Fruit fly (Drosophila melanogaster) whole organism, embryonic: Measurements from ENCODE around the gene sws.
A peak's percentile ranks its signal among the peaks of the same experiment; 100 is the strongest.

Experiments used
- ATbp ChIP-seq: fragments of 200-800 bp; sonication (Bioruptor generic); optimal IDR thresholded peaks from 2 replicates; lab custom pipeline; 2017; ENCODE audit warnings: missing biosample characterization, mild to moderate bottlenecking, missing genetic modification characterization, missing genetic modification reagents
- C15 ChIP-seq: fragments of 200-800 bp; sonication (Bioruptor generic); IDR thresholded peaks from 3 replicates; pipeline ENCODE4 v1.3.6; 2022; ENCODE audit warnings: missing biosample characterization, missing genetic modification characterization
- CG12236 ChIP-seq: fragments of 200-800 bp; sonication (Bioruptor generic); optimal IDR thresholded peaks from 2 replicates; lab custom pipeline; 2016; ENCODE audit warnings: missing biosample characterization, missing genetic modification characterization
- CG13424 ChIP-seq: fragments of 200-800 bp; sonication (Bioruptor generic); optimal IDR thresholded peaks from 2 replicates; lab custom pipeline; 2019; ENCODE audit warnings: missing biosample characterization, mild to moderate bottlenecking, missing genetic modification characterization, moderate library complexity
- CG13624 ChIP-seq: fragments of 200-800 bp; sonication (Bioruptor generic); optimal IDR thresholded peaks from 2 replicates; lab custom pipeline; 2016; ENCODE audit warnings: missing biosample characterization, missing genetic modification characterization
- CG14014 ChIP-seq: fragments of 200-800 bp; sonication (Bioruptor generic); IDR thresholded peaks from 2 replicates; pipeline ENCODE4 v1.3.6; 2022; ENCODE audit warnings: missing biosample characterization, missing genetic modification characterization
- CG15479 ChIP-seq: fragments of 200-800 bp; sonication (Bioruptor generic); optimal IDR thresholded peaks from 3 replicates; lab custom pipeline; 2019; ENCODE audit warnings: missing biosample characterization, mild to moderate bottlenecking, missing genetic modification characterization, moderate library complexity
- CG15696 ChIP-seq: fragments of 200-800 bp; sonication (Bioruptor generic); optimal IDR thresholded peaks from 2 replicates; lab custom pipeline; 2019; ENCODE audit warnings: missing biosample characterization, mild to moderate bottlenecking, missing genetic modification characterization, moderate library complexity
- CG16813 ChIP-seq: fragments of 200-800 bp; sonication (Bioruptor generic); IDR thresholded peaks from 3 replicates; pipeline ENCODE4 v1.3.6; 2022; ENCODE audit warnings: missing biosample characterization, missing genetic modification characterization; ENCODE audit not compliant: partially characterized antibody
- CG18599 ChIP-seq: fragments of 200-800 bp; sonication (Bioruptor generic); optimal IDR thresholded peaks from 3 replicates; lab custom pipeline; 2017; ENCODE audit warnings: missing biosample characterization, missing genetic modification characterization, mild to moderate bottlenecking, moderate library complexity, missing genetic modification reagents
- CG2678 ChIP-seq: fragments of 200-800 bp; sonication (Bioruptor generic); optimal IDR thresholded peaks from 3 replicates; lab custom pipeline; 2019; ENCODE audit warnings: missing biosample characterization, mild to moderate bottlenecking, missing genetic modification characterization, moderate library complexity
- CG30020 ChIP-seq: fragments of 200-800 bp; optimal IDR thresholded peaks from 2 replicates; lab custom pipeline; 2019; ENCODE audit warnings: missing biosample characterization, mild to moderate bottlenecking, missing genetic modification characterization, moderate library complexity
- CG3281 ChIP-seq: fragments of 200-800 bp; sonication (Bioruptor generic); optimal IDR thresholded peaks from 3 replicates; lab custom pipeline; 2017; ENCODE audit warnings: missing biosample characterization, mild to moderate bottlenecking, missing genetic modification characterization
- CG6175 ChIP-seq: fragments of 200-800 bp; sonication (Bioruptor generic); IDR thresholded peaks from 3 replicates; pipeline ENCODE4 v1.3.6; 2022; ENCODE audit warnings: missing biosample characterization, missing genetic modification characterization
- CG6689 ChIP-seq: fragments of 200-800 bp; sonication (Bioruptor generic); IDR thresholded peaks from 2 replicates; pipeline ENCODE4 v1.3.6; 2022; ENCODE audit warnings: missing biosample characterization, missing genetic modification characterization
- CG7357 ChIP-seq: fragments of 200-800 bp; sonication (Bioruptor generic); IDR thresholded peaks from 3 replicates; pipeline ENCODE4 v1.3.6; 2022; ENCODE audit warnings: missing biosample characterization, missing genetic modification characterization
- CG7372 ChIP-seq: fragments of 200-800 bp; sonication (Bioruptor generic); IDR thresholded peaks from 2 replicates; pipeline ENCODE4 v1.3.6; 2022; ENCODE audit warnings: missing biosample characterization, missing genetic modification characterization
- D19A ChIP-seq: fragments of 200-800 bp; optimal IDR thresholded peaks from 3 replicates; lab custom pipeline; 2019; ENCODE audit warnings: missing biosample characterization, mild to moderate bottlenecking, missing genetic modification characterization, moderate library complexity
- Deaf1 ChIP-seq: fragments of 200-800 bp; optimal IDR thresholded peaks from 3 replicates; lab custom pipeline; 2019; ENCODE audit warnings: missing biosample characterization, mild to moderate bottlenecking, missing genetic modification characterization, moderate library complexity
- E2f1 ChIP-seq: fragments of 200-800 bp; sonication (Bioruptor generic); IDR thresholded peaks from 2 replicates; pipeline ENCODE4 v1.3.6; 2022; ENCODE audit warnings: missing biosample characterization, missing genetic modification characterization
- Ets97D ChIP-seq: fragments of 200-800 bp; sonication (Bioruptor generic); optimal IDR thresholded peaks from 3 replicates; lab custom pipeline; 2016; ENCODE audit warnings: missing biosample characterization, missing genetic modification characterization
- Fer3 ChIP-seq: fragments of 200-800 bp; sonication (Bioruptor generic); optimal IDR thresholded peaks from 2 replicates; lab custom pipeline; 2018; ENCODE audit warnings: missing biosample characterization, mild to moderate bottlenecking, missing genetic modification characterization, moderate library complexity
- HLH4C ChIP-seq: fragments of 200-800 bp; sonication (Bioruptor generic); IDR thresholded peaks from 3 replicates; pipeline ENCODE4 v1.3.6; 2022; ENCODE audit warnings: missing biosample characterization, missing genetic modification characterization; ENCODE audit not compliant: partially characterized antibody
- Hmr ChIP-seq: fragments of 200-800 bp; sonication (Bioruptor generic); optimal IDR thresholded peaks from 3 replicates; lab custom pipeline; 2017; ENCODE audit warnings: mild to moderate bottlenecking, missing biosample characterization, missing genetic modification reagents, missing genetic modification characterization
- NC2β ChIP-seq: fragments of 200-800 bp; sonication (Bioruptor generic); optimal IDR thresholded peaks from 2 replicates; lab custom pipeline; 2016; ENCODE audit warnings: missing biosample characterization, missing genetic modification characterization
- Pdp1 ChIP-seq, 2 experiments: fragments of 200-800 bp; sonication (Bioruptor generic); optimal IDR thresholded peaks; 3 replicates each; lab custom pipeline; 2016; ENCODE audit warnings: missing biosample characterization in 2 of 2, missing genetic modification characterization in 2 of 2, mild to moderate bottlenecking in 1 of 2, moderate library complexity in 1 of 2
- Sox100B ChIP-seq: fragments of 200-800 bp; sonication (Bioruptor generic); optimal IDR thresholded peaks from 3 replicates; lab custom pipeline; 2018; ENCODE audit warnings: missing biosample characterization, mild to moderate bottlenecking, missing genetic modification characterization
- Xbp1 ChIP-seq: fragments of 200-800 bp; sonication (Bioruptor generic); optimal IDR thresholded peaks from 3 replicates; lab custom pipeline; 2016; ENCODE audit warnings: missing biosample characterization, mild to moderate bottlenecking, missing genetic modification characterization
- bowl ChIP-seq: fragments of 200-800 bp; sonication (Bioruptor generic); IDR thresholded peaks from 2 replicates; pipeline ENCODE4 v1.3.6; 2022; ENCODE audit warnings: missing biosample characterization, missing genetic modification characterization
- cwo ChIP-seq: fragments of 200-800 bp; sonication (Bioruptor generic); optimal IDR thresholded peaks from 3 replicates; lab custom pipeline; 2017; ENCODE audit warnings: missing biosample characterization, missing genetic modification characterization, mild to moderate bottlenecking, moderate library complexity, missing genetic modification reagents
- dan ChIP-seq: fragments of 200-800 bp; sonication (Bioruptor generic); IDR thresholded peaks from 2 replicates; pipeline ENCODE4 v1.3.6; 2022; ENCODE audit warnings: missing biosample characterization, missing genetic modification characterization
- emc ChIP-seq: fragments of 200-800 bp; sonication (Bioruptor generic); optimal IDR thresholded peaks from 2 replicates; lab custom pipeline; 2016; ENCODE audit warnings: missing biosample characterization, missing genetic modification characterization
- ewg ChIP-seq: fragments of 200-800 bp; sonication (Bioruptor generic); optimal IDR thresholded peaks from 3 replicates; lab custom pipeline; 2017; ENCODE audit warnings: mild to moderate bottlenecking, missing biosample characterization, missing genetic modification reagents, missing genetic modification characterization
- fd96Cb ChIP-seq: fragments of 200-800 bp; sonication (Bioruptor generic); optimal IDR thresholded peaks from 2 replicates; lab custom pipeline; 2018; ENCODE audit warnings: missing biosample characterization, mild to moderate bottlenecking, missing genetic modification characterization, moderate library complexity
- grau ChIP-seq: fragments of 200-800 bp; optimal IDR thresholded peaks from 3 replicates; lab custom pipeline; 2019; ENCODE audit warnings: missing biosample characterization, mild to moderate bottlenecking, missing genetic modification characterization, moderate library complexity
- gro ChIP-seq: fragments of 200-800 bp; sonication (Bioruptor generic); optimal IDR thresholded peaks from 2 replicates; lab custom pipeline; 2016; ENCODE audit warnings: missing biosample characterization, missing genetic modification characterization
- gsb-n ChIP-seq: fragments of 200-800 bp; sonication (Bioruptor generic); optimal IDR thresholded peaks from 3 replicates; lab custom pipeline; 2018; ENCODE audit warnings: missing biosample characterization, mild to moderate bottlenecking, missing genetic modification characterization
- hth ChIP-seq: fragments of >200 bp; optimal IDR thresholded peaks from 2 replicates; lab custom pipeline; 2017; ENCODE audit warnings: inconsistent platforms
- lbe ChIP-seq: fragments of 200-800 bp; sonication (Bioruptor generic); optimal IDR thresholded peaks from 2 replicates; lab custom pipeline; 2016; ENCODE audit warnings: missing biosample characterization, mild to moderate bottlenecking, missing genetic modification characterization
- lmd ChIP-seq: fragments of 200-800 bp; sonication (Bioruptor generic); IDR thresholded peaks from 2 replicates; pipeline ENCODE4 v1.3.6; 2022; ENCODE audit warnings: missing biosample characterization, missing genetic modification characterization
- lola ChIP-seq, 3 experiments: fragments of >200 bp in 2 of 3; fragments of 200-800 bp in 1 of 3; sonication (Bioruptor generic) in 1 of 3; optimal IDR thresholded peaks; 2 replicates each; lab custom pipeline; 2017 to 2019; ENCODE audit warnings: missing biosample characterization in 3 of 3, missing genetic modification characterization in 3 of 3, mild to moderate bottlenecking in 1 of 3, moderate library complexity in 1 of 3
- nom ChIP-seq: fragments of 200-800 bp; sonication (Bioruptor generic); optimal IDR thresholded peaks from 2 replicates; lab custom pipeline; 2017; ENCODE audit warnings: missing biosample characterization, missing genetic modification characterization, mild to moderate bottlenecking, moderate library complexity, missing genetic modification reagents
- onecut ChIP-seq: fragments of 200-800 bp; sonication (Bioruptor generic); IDR thresholded peaks from 2 replicates; pipeline ENCODE4 v1.3.6; 2022; ENCODE audit warnings: missing biosample characterization, missing genetic modification characterization
- p53 ChIP-seq: fragments of 200-800 bp; sonication (Bioruptor generic); optimal IDR thresholded peaks from 2 replicates; lab custom pipeline; 2016; ENCODE audit warnings: missing biosample characterization, missing genetic modification characterization
- pan ChIP-seq, 4 experiments: fragments of >200 bp in 3 of 4; fragments of 200-800 bp in 1 of 4; sonication (Bioruptor generic) in 1 of 4; optimal IDR thresholded peaks in 3 of 4; IDR thresholded peaks in 1 of 4; 2 replicates each; pipeline versions ENCODE4 v1.3.6 to Lab custom; 2017 to 2022; ENCODE audit warnings: missing biosample characterization in 2 of 4, missing genetic modification characterization in 2 of 4, mixed read lengths in 1 of 4
- slp2 ChIP-seq: fragments of 200-800 bp; sonication (Bioruptor generic); optimal IDR thresholded peaks from 2 replicates; lab custom pipeline; 2016; ENCODE audit warnings: missing biosample characterization, missing genetic modification characterization
- tgo ChIP-seq: fragments of 200-800 bp; sonication (Bioruptor generic); IDR thresholded peaks from 3 replicates; pipeline ENCODE4 v1.3.6; 2022; ENCODE audit warnings: missing biosample characterization, missing genetic modification characterization
- vvl ChIP-seq: fragments of 200-800 bp; sonication (Bioruptor generic); IDR thresholded peaks from 2 replicates; pipeline ENCODE4 v1.3.6; 2022; ENCODE audit warnings: missing biosample characterization, missing genetic modification characterization
- zf30C ChIP-seq: fragments of 200-800 bp; sonication (Bioruptor generic); optimal IDR thresholded peaks from 3 replicates; lab custom pipeline; 2018; ENCODE audit warnings: missing biosample characterization, mild to moderate bottlenecking, missing genetic modification characterization

Gene sws

dm6 chrX:7909482-7909881, 58.6 kb downstream of the sws start:
- TF ChIP-seq slp2 (GFP tag; lab: Kevin White, UChicago) (no peak), onecut (0 out of 2 replicates have a peak, but pooled peaks have one; percentile 15), dan (GFP tag; lab: Robert Waterston, UW) (no peak), HLH4C (no peak), Ets97D (no peak), CG14014 (GFP tag; lab: Robert Waterston, UW) (0 out of 2 replicates have a peak, but pooled peaks have one; percentile 14), CG7357 (GFP tag; lab: Robert Waterston, UW) (no peak), D19A (tag; lab: Kevin White, UChicago) (peak; percentile 15), CG15479 (GFP tag; lab: Kevin White, UChicago) (no peak), p53 (no peak), ewg (GFP tag; lab: Kevin White, UChicago) (no peak), CG16813 (GFP tag; lab: Robert Waterston, UW) (no peak), nom (GFP tag; lab: Kevin White, UChicago) (no peak), Sox100B (no peak), bowl (no peak), CG2678 (tag; lab: Kevin White, UChicago) (no peak), CG18599 (GFP tag; lab: Kevin White, UChicago) (peak; percentile 42), CG6689 (no peak), Fer3 (peak; percentile 3), CG13624 (GFP tag; lab: Kevin White, UChicago) (no peak), Xbp1 (GFP tag; lab: Kevin White, UChicago) (peak; percentile 9), ATbp (peak; percentile 27), CG7372 (GFP tag; lab: Robert Waterston, UW) (no peak), lbe (GFP tag; lab: Kevin White, UChicago) (no peak), emc (GFP tag; lab: Kevin White, UChicago) (no peak), zf30C (GFP tag; lab: Kevin White, UChicago) (peak; percentile 18), gsb-n (tag; lab: Kevin White, UChicago) (no peak), E2f1 (GFP tag; lab: Robert Waterston, UW) (peak; percentile 34; the same call in 1 of the 2 replicates), Deaf1 (no peak), CG30020 (tag; lab: Kevin White, UChicago) (no peak), vvl (peak; percentile 24; the same call in 1 of the 2 replicates), CG15696 (tag; lab: Kevin White, UChicago) (no peak), CG12236 (GFP tag; lab: Kevin White, UChicago) (no peak), hth (lab: Kevin White, UChicago) (no peak), grau (tag; lab: Kevin White, UChicago) (peak; percentile 41), Pdp1 (GFP tag; optimal IDR thresholded peaks at IDR 0.05; lab: Kevin White, UChicago) (peak in 1 of 2 experiments; percentile 9), lmd (GFP tag; lab: Robert Waterston, UW) (0 out of 2 replicates have a peak, but pooled peaks have one; percentile 33), cwo (GFP tag; lab: Kevin White, UChicago) (peak; percentile 14), CG13424 (tag; lab: Kevin White, UChicago) (peak; percentile 25), fd96Cb (peak; percentile 21), lola (GFP tag; optimal IDR thresholded peaks at IDR 0.05; lab: Kevin White, UChicago) (no peak), Hmr (no peak), CG3281 (GFP tag; lab: Kevin White, UChicago) (peak; percentile 14), CG6175 (no peak), tgo (GFP tag; lab: Robert Waterston, UW) (no peak), NC2β (GFP tag; lab: Kevin White, UChicago) (no peak), C15 (GFP tag; lab: Robert Waterston, UW) (no peak), gro (GFP tag; lab: Kevin White, UChicago) (no peak), pan (optimal IDR thresholded peaks at IDR 0.05; lab: Kevin White, UChicago) (no peak), pan (GFP tag; optimal IDR thresholded peaks at IDR 0.05 in 1 of 2, IDR thresholded peaks at IDR 0.05 in 1 of 2) (peak in 1 of 2 experiments; percentile 37)
